Fruit fly (Drosophila melanogaster) whole organism, larva: ENCODE results near the gene c12.2.

Experiments
- noc ChIP-seq: fragments of 200-800 bp; sonication (Bioruptor generic); optimal IDR thresholded peaks from 3 replicates; lab custom pipeline; 2019; ENCODE audit warnings: missing biosample characterization, mild to moderate bottlenecking, missing genetic modification characterization, moderate library complexity

c12.2 gene

dm6 chrX:9319140-9319539 lies at the start of gene c12.2, which contains the start of gene c12.1:
TSS of gene c12.2 (plus strand) at chrX:9319359.
TSS of gene c12.1 (minus strand) at chrX:9319223.
- peak; percentile 7 for TF ChIP-seq noc (tag; lab: Kevin White, UChicago)

dm6 chrX:9269825-9270224 lies 49.3 kb upstream of the c12.2 start, which contains the start of gene CG17440:
TSS of gene CG17440 (minus strand) at chrX:9269925.
- no peak for TF ChIP-seq noc (tag; lab: Kevin White, UChicago)

- TF ChIP-seq noc (tag; lab: Kevin White, UChicago), result no peak
Observed at dm6 chrX:9272830-9273507, 46.2 kb upstream of the c12.2 start, which contains the start of the genes Cfp1 and Aladin. TSS of gene Cfp1 (minus strand) at chrX:9272960. TSS of gene Aladin (plus strand) at chrX:9273413.

DNA sequence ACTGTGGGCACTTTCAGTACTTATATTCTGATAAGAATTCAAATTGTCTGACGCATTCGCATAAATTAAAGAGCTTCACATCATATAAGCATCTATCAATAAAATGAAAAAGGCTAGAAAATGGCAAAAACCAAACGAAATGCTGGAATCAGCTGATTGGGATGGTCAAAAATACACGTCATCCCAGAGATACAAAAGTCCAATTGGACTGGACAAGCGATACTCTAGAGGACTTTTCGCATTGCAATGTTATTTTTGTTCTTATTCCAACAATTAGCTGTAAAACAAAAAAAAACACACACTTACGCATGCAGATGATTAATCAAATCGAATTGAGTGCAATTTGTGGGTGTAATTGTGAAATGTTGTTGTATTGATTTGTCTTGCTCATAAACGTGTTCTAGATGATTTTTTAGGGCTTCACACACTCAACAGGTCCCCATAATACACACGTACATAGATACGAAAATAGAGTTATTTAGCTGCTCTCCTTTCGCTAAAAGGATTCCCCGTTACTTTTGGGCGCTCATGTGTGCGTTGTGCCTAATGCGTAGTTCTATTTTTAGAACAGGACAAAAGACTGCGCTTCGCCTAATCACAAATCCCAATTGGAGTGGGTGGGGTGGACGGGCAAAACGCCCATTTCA lies 37.0 kb upstream of the c12.2 start:
- TF ChIP-seq noc (tag; lab: Kevin White, UChicago), result no peak

DNA sequence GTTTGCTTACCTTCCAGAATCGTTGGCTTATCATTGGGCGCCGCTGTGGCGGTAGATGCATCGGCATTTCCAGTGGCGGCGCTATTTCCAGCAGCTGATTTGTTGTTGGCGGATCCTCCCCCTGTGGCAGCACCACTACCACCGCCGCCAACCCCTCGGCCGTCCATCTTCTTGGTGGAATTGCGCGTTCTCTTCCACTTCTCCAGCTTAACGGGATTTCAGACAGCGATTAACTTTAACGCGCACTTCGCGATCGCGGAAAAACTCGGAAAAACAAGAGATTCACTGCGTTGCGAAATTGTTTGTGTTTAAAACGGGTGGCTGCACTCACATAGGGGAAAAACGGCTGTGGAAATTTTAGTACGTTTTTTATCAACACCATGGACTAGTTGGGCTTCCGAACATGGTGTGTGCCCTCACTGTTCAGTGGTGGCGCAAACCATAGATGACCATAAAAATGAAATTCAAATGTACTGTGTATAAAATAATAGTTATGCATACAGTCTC lies 36.3 kb upstream of the c12.2 start, which contains the start of gene c11.1:
c11.1 (minus strand) TSS at position 335 of the 507 bp plus-strand sequence.
- no peak for TF ChIP-seq noc (tag; lab: Kevin White, UChicago)

DNA sequence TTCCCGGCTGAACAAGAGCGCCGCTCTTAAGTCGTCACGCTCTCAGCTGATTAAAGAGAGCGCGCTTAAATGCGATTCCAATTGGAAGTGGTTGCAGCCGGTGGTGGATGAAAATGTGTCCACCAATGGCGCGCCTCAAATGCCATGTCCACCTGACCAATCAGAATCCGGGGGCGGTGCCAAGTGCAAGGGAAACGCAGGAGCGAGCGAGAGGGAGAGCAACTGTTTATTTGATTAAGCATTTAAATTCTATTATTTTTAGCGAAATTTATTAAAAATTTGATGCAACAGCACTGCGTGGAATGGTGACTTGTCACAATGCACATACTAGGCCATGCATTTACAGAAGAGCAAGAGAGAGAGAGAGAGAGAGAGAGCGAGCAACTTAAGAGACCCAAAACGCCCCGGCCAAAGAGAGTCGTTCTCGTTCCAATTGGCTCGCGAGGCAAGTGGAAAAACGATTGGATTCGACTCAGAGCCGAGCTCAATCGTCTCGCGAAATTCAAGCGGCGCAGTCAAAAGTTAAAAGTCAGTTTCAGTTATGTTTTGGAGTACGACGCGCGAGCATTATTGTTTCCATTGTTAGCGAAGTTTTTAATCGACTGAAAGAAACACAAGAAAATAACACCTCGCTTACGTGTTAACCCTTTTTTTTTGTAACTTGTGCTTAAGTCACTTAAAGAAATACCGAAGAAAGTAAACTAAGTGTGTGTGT lies 35.0 kb upstream of the c12.2 start, which contains the start of gene lz:
lz (plus strand) TSS at position 626 of the 715 bp plus-strand sequence.
- TF ChIP-seq noc (tag; lab: Kevin White, UChicago), result no peak

dm6 chrX:9286386-9286785 lies 32.8 kb upstream of the c12.2 start:
- no peak for TF ChIP-seq noc (tag; lab: Kevin White, UChicago)

dm6 chrX:9291270-9291669 lies 27.9 kb upstream of the c12.2 start:
- TF ChIP-seq noc (tag; lab: Kevin White, UChicago), result no peak

DNA sequence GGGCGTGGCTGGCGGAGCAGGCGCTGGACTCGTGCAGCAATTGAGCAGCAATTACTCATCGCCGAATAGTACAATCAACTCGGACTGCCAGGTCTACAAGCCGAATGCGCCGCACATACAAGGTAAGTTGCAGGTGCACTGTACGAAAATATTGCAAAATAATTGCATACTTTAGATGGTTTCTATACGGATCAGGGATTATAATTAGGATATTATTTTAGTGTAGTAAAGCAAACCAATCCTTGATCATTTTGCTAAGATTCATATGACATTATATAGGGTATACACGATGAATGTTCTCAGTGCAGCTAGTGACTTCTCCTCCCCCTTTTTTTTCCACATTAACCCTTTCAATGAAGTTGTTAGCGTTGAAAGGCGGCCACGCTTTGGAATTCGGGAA lies 23.6 kb upstream of the c12.2 start:
- no peak for TF ChIP-seq noc (tag; lab: Kevin White, UChicago)

- TF ChIP-seq noc (tag; lab: Kevin White, UChicago), result no peak
Observed at dm6 chrX:9296518-9296917, 22.6 kb upstream of the c12.2 start.

DNA sequence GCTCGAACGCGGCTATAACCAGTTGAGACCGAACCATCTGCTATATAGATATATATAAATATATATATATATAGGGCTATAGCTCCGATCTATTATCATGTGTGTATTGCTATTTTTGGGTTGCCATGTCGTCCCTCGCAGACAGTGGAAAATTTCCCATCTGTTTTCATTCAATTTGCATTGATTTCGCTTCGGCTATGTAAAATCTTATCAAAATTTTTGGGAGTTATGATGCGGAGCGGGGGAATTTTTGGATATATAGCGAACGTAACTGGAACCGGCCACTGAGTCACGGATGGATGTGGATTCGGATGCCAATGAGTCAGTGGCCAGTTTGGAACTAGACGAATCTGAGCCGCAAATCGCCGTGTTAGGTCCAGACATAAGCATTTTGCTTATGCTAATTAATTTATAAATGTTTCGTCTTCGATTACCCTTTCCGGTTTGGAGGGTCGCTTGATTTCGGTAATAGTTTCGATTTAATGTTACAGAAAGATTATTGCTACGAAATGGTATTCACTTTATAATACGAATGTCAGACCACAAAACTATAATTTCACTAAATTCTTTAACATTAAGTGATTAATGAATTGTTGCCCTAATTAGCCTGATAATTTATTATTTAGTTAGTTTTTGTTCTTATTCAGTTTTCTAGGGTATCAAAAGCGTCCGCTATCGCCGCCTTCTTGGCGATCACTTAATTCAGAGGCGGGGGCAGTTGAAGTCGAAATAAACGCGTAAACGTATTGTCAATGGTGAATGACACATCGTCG lies 21.3 kb upstream of the c12.2 start:
- peak; percentile 67 for TF ChIP-seq noc (tag; lab: Kevin White, UChicago)

DNA sequence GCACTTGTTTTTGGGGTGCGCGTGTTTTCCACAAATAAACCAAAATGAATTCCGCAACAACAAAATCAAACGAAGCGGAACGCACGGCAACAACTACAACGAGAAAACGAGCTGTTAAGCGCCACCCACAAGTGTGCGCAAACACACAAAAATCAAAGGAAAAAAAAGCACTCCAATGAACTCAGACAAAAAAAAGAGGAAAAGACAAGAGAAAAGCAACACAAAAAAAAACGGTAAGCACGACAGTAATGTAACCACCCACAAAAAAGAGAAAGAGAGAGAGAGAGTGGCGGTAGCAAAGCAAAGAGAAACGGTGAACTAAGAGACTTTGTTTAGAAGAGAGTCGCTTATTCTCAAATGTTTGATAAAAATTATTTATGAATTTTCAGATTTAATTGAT lies 13.4 kb upstream of the c12.2 start:
- TF ChIP-seq noc (tag; lab: Kevin White, UChicago), result no peak

- no peak for TF ChIP-seq noc (tag; lab: Kevin White, UChicago)
Observed at dm6 chrX:9309959-9310658, 9.1 kb upstream of the c12.2 start.

DNA sequence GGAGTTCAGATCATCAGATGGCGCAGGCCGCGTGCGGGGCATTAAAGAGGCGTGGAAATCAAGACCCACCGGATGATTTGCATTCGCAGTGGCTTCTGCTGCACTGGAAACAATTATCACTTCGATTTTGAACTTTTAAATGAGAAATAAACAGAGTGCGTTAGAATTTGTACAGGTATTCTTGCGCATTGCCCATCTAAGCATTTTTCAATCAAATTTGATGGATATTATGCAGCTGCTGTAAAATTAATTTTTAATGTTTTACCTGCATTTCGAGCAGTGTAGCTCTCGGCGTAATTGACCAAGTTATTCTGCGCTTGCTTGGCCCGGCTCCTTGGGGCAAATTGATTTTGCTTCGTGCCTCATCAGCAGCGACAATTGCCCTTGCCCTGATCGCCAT lies 2.1 kb upstream of the c12.2 start:
- no peak for TF ChIP-seq noc (tag; lab: Kevin White, UChicago)
